Worm (Caenorhabditis elegans) whole organism, mixed stage, embryonic: ENCODE data around the gene gcy-34.

Source experiments
- bed-3 ChIP-seq: fragments of 200-800 bp; sonication (Bioruptor generic); optimal IDR thresholded peaks from 3 replicates; lab custom pipeline; 2018; ENCODE audit warnings: mild to moderate bottlenecking, missing genetic modification characterization, moderate library complexity, missing compliant biosample characterization
- blmp-1 ChIP-seq: fragments of 150-350 bp; optimal IDR thresholded peaks from 2 replicates; lab custom pipeline; 2014; ENCODE audit warnings: missing biosample characterization, missing genetic modification characterization
- ceh-39 ChIP-seq: fragments of 150-350 bp; optimal IDR thresholded peaks from 2 replicates; lab custom pipeline; 2014; ENCODE audit warnings: missing biosample characterization, missing genetic modification characterization
- ceh-43 ChIP-seq: fragments of 200-800 bp; sonication (Bioruptor generic); optimal IDR thresholded peaks from 2 replicates; lab custom pipeline; 2018; ENCODE audit warnings: mild to moderate bottlenecking, missing genetic modification characterization, moderate library complexity, missing compliant biosample characterization
- ces-1 ChIP-seq: fragments of 150-350 bp; optimal IDR thresholded peaks from 2 replicates; lab custom pipeline; 2014; ENCODE audit warnings: missing biosample characterization, missing genetic modification reagents, missing genetic modification characterization
- cnd-1 ChIP-seq: fragments of 200-800 bp; sonication (Bioruptor generic); optimal IDR thresholded peaks from 2 replicates; lab custom pipeline; 2018; ENCODE audit warnings: mild to moderate bottlenecking, missing genetic modification characterization, missing compliant biosample characterization
- drap-1 ChIP-seq: fragments of 200-800 bp; sonication (Bioruptor generic); optimal IDR thresholded peaks from 3 replicates; lab custom pipeline; 2018; ENCODE audit warnings: mild to moderate bottlenecking, missing genetic modification characterization, missing compliant biosample characterization
- elt-1 ChIP-seq: sonication (generic microtip); optimal IDR thresholded peaks from 2 replicates; lab custom pipeline; 2017; ENCODE audit warnings: missing genetic modification characterization, mild to moderate bottlenecking, missing compliant biosample characterization, antibody characterized with exemption, moderate library complexity, borderline replicate concordance; ENCODE audit not compliant: insufficient read depth
- flh-1 ChIP-seq: fragments of 200-800 bp; sonication (Bioruptor generic); optimal IDR thresholded peaks from 2 replicates; lab custom pipeline; 2018; ENCODE audit warnings: mild to moderate bottlenecking, missing genetic modification characterization, moderate library complexity, missing compliant biosample characterization
- hlh-1 ChIP-seq: fragments of 150-350 bp; optimal IDR thresholded peaks from 2 replicates; lab custom pipeline; 2014; ENCODE audit warnings: missing biosample characterization, missing genetic modification reagents, missing genetic modification characterization
- lin-13 ChIP-seq: fragments of 150-350 bp; optimal IDR thresholded peaks from 2 replicates; lab custom pipeline; 2014; ENCODE audit warnings: missing biosample characterization, missing genetic modification characterization
- lin-32 ChIP-seq: fragments of 200-800 bp; sonication (Bioruptor generic); optimal IDR thresholded peaks from 2 replicates; lab custom pipeline; 2018; ENCODE audit warnings: mild to moderate bottlenecking, missing genetic modification characterization, missing compliant biosample characterization
- mab-5 ChIP-seq: fragments of 150-350 bp; optimal IDR thresholded peaks from 2 replicates; lab custom pipeline; 2014; ENCODE audit warnings: missing biosample characterization, missing genetic modification characterization
- mep-1 ChIP-seq: fragments of 150-350 bp; optimal IDR thresholded peaks from 2 replicates; lab custom pipeline; 2017; ENCODE audit warnings: missing biosample characterization, missing genetic modification reagents, missing genetic modification characterization, inconsistent platforms
- mls-2 ChIP-seq: sonication (generic microtip); optimal IDR thresholded peaks from 2 replicates; lab custom pipeline; 2016; ENCODE audit warnings: mild to moderate bottlenecking, missing genetic modification characterization, moderate library complexity, missing compliant biosample characterization
- nhr-2 ChIP-seq: fragments of 150-350 bp; optimal IDR thresholded peaks from 2 replicates; lab custom pipeline; 2014; ENCODE audit warnings: missing biosample characterization, missing genetic modification characterization
- nhr-237 ChIP-seq: fragments of 150-350 bp; optimal IDR thresholded peaks from 2 replicates; lab custom pipeline; 2014; ENCODE audit warnings: missing biosample characterization, missing genetic modification characterization
- nhr-28 ChIP-seq: fragments of 150-350 bp; optimal IDR thresholded peaks from 2 replicates; lab custom pipeline; 2014; ENCODE audit warnings: missing biosample characterization, missing genetic modification characterization
- nhr-76 ChIP-seq: sonication (generic microtip); optimal IDR thresholded peaks from 2 replicates; lab custom pipeline; 2017; ENCODE audit warnings: missing biosample characterization, missing genetic modification characterization
- sem-2 ChIP-seq: fragments of 200-800 bp; sonication (Bioruptor generic); optimal IDR thresholded peaks from 2 replicates; lab custom pipeline; 2018; ENCODE audit warnings: mild to moderate bottlenecking, missing genetic modification characterization, missing compliant biosample characterization
- snpc-4 ChIP-seq: fragments of 150-350 bp; optimal IDR thresholded peaks from 2 replicates; lab custom pipeline; 2014; ENCODE audit warnings: missing biosample characterization, missing genetic modification characterization
- sptf-1 ChIP-seq: sonication (generic microtip); optimal IDR thresholded peaks from 2 replicates; lab custom pipeline; 2017; ENCODE audit warnings: mild to moderate bottlenecking, missing genetic modification characterization, moderate library complexity, missing compliant biosample characterization
- tbx-8 ChIP-seq: fragments of 200-800 bp; sonication (Bioruptor generic); optimal IDR thresholded peaks from 2 replicates; lab custom pipeline; 2018; ENCODE audit warnings: mild to moderate bottlenecking, missing genetic modification characterization, moderate library complexity, missing compliant biosample characterization
- unc-120 ChIP-seq: sonication (generic microtip); optimal IDR thresholded peaks from 2 replicates; lab custom pipeline; 2017; ENCODE audit warnings: missing genetic modification characterization, missing compliant biosample characterization; ENCODE audit not compliant: poor library complexity, severe bottlenecking
- unc-39 ChIP-seq: fragments of 150-350 bp; optimal IDR thresholded peaks from 2 replicates; lab custom pipeline; 2014; ENCODE audit warnings: missing biosample characterization, missing genetic modification characterization
- unc-62 ChIP-seq: fragments of 150-350 bp; optimal IDR thresholded peaks from 2 replicates; lab custom pipeline; 2014; ENCODE audit warnings: missing biosample characterization, missing genetic modification reagents, missing genetic modification characterization
- ztf-11 ChIP-seq: fragments of 150-350 bp; optimal IDR thresholded peaks from 2 replicates; lab custom pipeline; 2014; ENCODE audit warnings: missing biosample characterization, missing genetic modification characterization

The gcy-34 gene

DNA sequence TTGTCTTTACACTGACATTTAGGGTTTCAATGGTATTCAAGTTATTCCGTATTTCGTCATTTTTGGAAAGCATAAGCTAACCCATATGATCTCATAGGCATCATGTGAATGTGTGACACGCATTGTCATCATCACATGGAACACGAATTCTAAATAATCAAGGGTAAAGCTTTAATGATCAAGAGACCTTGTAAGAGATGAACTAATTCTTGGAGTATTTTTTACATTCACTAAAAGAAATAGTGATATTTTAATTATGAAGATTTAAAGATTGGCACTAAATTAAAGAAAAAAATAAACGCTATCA lies 26.2 kb upstream of the gcy-34 start:
- TF ChIP-seq sptf-1 (tag; lab: Kevin White, UChicago) (no peak), ces-1 (GFP tag; lab: Kevin White, UChicago) (no peak), nhr-237 (tag; lab: Kevin White, UChicago) (no peak), flh-1 (GFP tag; lab: Kevin White, UChicago) (no peak), unc-120 (tag; lab: Kevin White, UChicago) (no peak), tbx-8 (no peak), nhr-76 (tag; lab: Kevin White, UChicago) (no peak), nhr-2 (tag; lab: Kevin White, UChicago) (no peak), drap-1 (GFP tag; lab: Kevin White, UChicago) (no peak), ztf-11 (tag; lab: Kevin White, UChicago) (no peak), elt-1 (tag; lab: Kevin White, UChicago) (no peak), hlh-1 (no peak), ceh-43 (no peak), sem-2 (GFP tag; lab: Kevin White, UChicago) (no peak), mls-2 (no peak)
- TF ChIP-seq, all 35 proteins: peak for 0

DNA sequence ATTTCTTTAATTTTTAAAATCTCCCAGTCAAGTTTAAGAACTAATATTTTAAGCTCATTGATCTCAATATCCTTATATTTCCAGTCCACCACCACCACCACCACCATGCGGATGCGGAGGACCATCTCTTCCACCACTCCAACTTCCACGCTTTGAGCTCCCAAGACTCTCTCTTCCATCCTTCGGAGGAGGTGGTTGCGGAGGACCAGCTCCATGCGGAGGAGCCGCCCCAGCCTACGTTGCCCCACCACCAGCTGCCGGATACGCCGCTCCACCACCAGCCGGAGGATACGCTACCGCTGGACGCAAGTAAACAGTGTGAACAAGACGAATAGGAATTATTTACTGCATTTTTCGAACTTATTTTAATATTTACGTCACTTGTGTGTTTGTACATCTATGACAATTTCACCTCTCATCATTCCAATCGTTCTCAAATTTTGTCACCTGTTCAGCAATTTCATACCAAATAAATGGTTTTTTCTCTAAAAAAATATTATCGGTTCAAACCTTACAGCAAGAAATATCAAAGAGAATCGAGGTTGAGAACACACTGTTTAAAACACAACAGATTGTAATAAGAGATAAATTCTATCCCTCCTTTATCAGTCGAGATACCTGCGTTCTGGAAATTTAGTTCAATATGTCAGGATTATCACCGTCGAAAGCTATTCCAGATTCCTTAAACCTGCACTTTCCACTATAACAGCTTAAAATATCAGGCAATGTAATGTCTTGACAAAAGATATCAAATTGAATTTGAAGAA lies 25.7 kb upstream of the gcy-34 start:
- TF ChIP-seq tbx-8 (no peak), snpc-4 (no peak), mep-1 (no peak)

DNA sequence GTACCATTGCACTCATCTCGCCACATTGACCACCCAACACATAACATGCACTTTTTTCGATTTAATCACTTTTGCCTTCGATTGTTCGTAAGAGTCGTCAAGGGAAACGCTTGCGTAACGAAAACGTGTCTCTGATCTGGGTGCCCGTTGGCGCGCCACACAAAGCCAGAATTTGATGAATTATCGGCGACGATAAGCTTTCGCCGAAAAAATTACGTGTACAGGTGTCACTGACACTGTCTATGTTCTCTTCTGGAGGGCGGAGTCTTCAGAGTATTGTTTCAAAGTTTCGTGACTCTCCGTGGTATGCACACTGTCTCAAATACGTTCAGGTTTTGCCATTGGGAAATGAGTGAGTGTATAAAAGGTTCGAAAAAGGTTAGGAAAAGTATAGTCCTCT lies 25.0 kb upstream of the gcy-34 start, which contains the start of gene F53F1.4:
TSS of gene F53F1.4 (plus strand) at position 390 of the 400 bp plus-strand sequence.
- TF ChIP-seq lin-32 (GFP tag; lab: Kevin White, UChicago) = no peak
- TF ChIP-seq mep-1 = no peak
- TF ChIP-seq nhr-237 (tag; lab: Kevin White, UChicago) = no peak
- TF ChIP-seq nhr-76 (tag; lab: Kevin White, UChicago) = no peak
- no peak for TF ChIP-seq ceh-39 (tag; lab: Kevin White, UChicago)
- no peak for TF ChIP-seq unc-62 (GFP tag; lab: Kevin White, UChicago)
- TF ChIP-seq lin-13 (tag; lab: Kevin White, UChicago) = no peak
- no peak for TF ChIP-seq sptf-1 (tag; lab: Kevin White, UChicago)
- no peak for TF ChIP-seq nhr-28
- TF ChIP-seq flh-1 (GFP tag; lab: Kevin White, UChicago) = no peak
- no peak for TF ChIP-seq mab-5 (tag; lab: Kevin White, UChicago)

DNA sequence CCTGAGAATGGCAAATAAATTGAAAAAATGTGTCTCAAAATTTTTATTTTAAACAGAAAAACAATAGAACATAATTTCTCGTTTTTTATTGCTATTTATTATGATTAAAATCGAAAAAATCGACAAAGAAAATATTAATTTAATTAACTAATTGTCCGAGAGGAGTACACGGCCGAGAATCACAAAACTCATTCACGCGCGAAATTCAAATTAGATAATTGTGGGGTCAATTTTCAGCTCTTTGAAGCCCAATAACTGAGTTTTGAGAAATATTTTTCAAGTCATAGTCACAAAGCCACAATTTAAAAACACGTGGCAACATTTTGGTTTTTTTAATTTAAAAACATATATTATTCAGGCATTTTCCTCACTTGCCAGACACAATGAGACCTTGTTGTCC lies 23.4 kb upstream of the gcy-34 start:
- no peak for TF ChIP-seq mls-2
- TF ChIP-seq ces-1 (GFP tag; lab: Kevin White, UChicago) = peak; percentile 68
- no peak for TF ChIP-seq blmp-1

DNA sequence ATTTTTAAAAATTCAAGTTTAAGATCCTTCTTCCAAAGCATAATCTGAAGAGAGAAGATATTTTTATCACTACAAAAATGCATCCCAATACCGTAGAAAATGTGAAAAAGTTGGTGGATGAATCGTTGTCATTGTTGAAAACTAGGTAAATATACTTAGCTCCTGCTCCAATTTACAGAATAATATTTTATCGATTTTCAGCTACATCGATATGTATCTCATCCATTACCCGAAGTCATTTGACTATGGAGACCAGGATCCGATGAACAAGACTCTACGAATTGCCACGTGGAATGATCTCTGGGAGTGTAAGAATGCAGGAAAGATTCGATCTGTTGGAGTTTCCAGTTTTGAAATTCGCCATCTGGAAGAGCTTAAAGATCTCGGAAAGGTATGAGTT lies 22.7 kb upstream of the gcy-34 start:
- TF ChIP-seq cnd-1 (tag; lab: Kevin White, UChicago) = no peak

DNA sequence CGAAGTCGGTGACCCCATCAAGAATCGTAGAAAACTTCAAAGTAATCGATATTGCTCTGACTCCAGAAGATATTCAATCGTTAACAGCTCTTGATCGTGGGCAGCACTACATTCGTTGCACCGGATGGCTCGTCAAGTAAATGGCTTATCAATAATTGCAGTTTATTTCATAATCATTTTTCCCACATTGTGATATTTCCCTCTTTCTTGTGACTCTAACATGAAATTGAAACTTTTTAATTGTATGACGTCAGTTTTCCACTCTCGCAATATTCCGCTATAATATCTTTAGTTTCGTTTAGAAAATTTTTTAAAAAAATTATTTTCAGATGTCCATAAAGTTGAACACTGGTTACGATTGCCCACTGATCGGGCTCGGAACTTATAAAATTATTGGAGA lies 22.2 kb upstream of the gcy-34 start, which contains the start of gene F53F1.3:
TSS of gene F53F1.3 (plus strand) at position 330 of the 400 bp plus-strand sequence.
- TF ChIP-seq blmp-1 = no peak
- TF ChIP-seq nhr-237 (tag; lab: Kevin White, UChicago) = no peak
- TF ChIP-seq lin-32 (GFP tag; lab: Kevin White, UChicago) = no peak
- TF ChIP-seq ces-1 (GFP tag; lab: Kevin White, UChicago) = no peak
- no peak for TF ChIP-seq unc-120 (tag; lab: Kevin White, UChicago)
- no peak for TF ChIP-seq drap-1 (GFP tag; lab: Kevin White, UChicago)
- no peak for TF ChIP-seq nhr-76 (tag; lab: Kevin White, UChicago)
- no peak for TF ChIP-seq hlh-1
- TF ChIP-seq unc-39 (tag; lab: Kevin White, UChicago) = no peak
- TF ChIP-seq sptf-1 (tag; lab: Kevin White, UChicago) = no peak
- TF ChIP-seq cnd-1 (tag; lab: Kevin White, UChicago) = no peak
- no peak for TF ChIP-seq ceh-39 (tag; lab: Kevin White, UChicago)
- TF ChIP-seq snpc-4 = no peak
- TF ChIP-seq ceh-43 = no peak
- no peak for TF ChIP-seq bed-3
- TF ChIP-seq unc-62 (GFP tag; lab: Kevin White, UChicago) = no peak
- no peak for TF ChIP-seq nhr-28
- TF ChIP-seq, all 35 proteins: peak for 0
